Worm (Caenorhabditis elegans) whole organism, L4/young adult: ENCODE measurements around the gene F23F12.13.

Experiments used
- W03F9.2 ChIP-seq: fragments of 150-350 bp; optimal IDR thresholded peaks from 2 replicates; lab custom pipeline; 2014; ENCODE audit warnings: missing biosample characterization, missing genetic modification characterization
- dao-5 ChIP-seq: sonication (generic microtip); optimal IDR thresholded peaks from 2 replicates; lab custom pipeline; 2016; ENCODE audit warnings: missing genotype, missing genetic modification characterization, moderate library complexity, missing compliant biosample characterization
- him-1 ChIP-seq: sonication (generic microtip); optimal IDR thresholded peaks from 2 replicates; lab custom pipeline; 2016; ENCODE audit warnings: missing genotype, missing genetic modification reagents, missing genetic modification characterization, missing compliant biosample characterization

- TF ChIP-seq dao-5 (tag; lab: Kevin White, UChicago) = no peak
- no peak for TF ChIP-seq him-1 (tag; lab: Kevin White, UChicago)
- no peak for TF ChIP-seq W03F9.2 (tag; lab: Kevin White, UChicago)
These were observed 2.7 kb upstream of the F23F12.13 start, which contains the start of gene srb-11 for ce11 chrIII:6492807-6493206.
